Worm (Caenorhabditis elegans): ENCODE results near the gene cyp-13A12.

Gene cyp-13A12

ce11 chrIII:13011927-13012326 is 12.4 kb upstream of the cyp-13A12 start:
- TF ChIP-seq lin-13 (tag; optimal IDR thresholded peaks at IDR 0.05) (no peak), snpc-4 (tag; optimal IDR thresholded peaks at IDR 0.05) (no peak), ceh-43 (GFP tag; optimal IDR thresholded peaks at IDR 0.05) (no peak), sptf-1 (tag; optimal IDR thresholded peaks at IDR 0.05) (no peak)

DNA sequence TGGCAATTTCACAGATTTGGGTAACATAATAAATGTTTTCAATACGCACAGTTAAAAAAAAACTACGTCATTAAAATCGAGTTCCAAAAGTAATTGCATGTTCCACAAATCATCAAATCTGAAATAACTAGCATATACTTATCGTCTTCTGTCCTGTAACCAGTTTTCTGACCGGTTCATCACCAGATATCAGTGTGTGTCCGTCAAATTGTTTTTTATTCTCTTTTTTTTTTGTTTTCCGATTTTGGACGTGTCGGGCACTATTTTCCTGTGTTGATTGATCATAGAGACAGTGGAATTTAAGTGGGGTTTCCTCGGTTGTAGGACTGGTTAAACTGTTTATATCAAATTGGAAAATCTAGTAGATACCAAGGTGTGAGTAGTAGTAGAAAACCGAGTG is 10.4 kb upstream of the cyp-13A12 start:
- TF ChIP-seq nhr-28 (tag; optimal IDR thresholded peaks at IDR 0.05) (no peak), mab-5 (tag; optimal IDR thresholded peaks at IDR 0.05) (no peak), ham-2 (GFP tag; optimal IDR thresholded peaks at IDR 0.05) (no peak), unc-39 (tag; optimal IDR thresholded peaks at IDR 0.05) (no peak), unc-120 (tag; optimal IDR thresholded peaks at IDR 0.05; ENCODE audit: poor library complexity, severe bottlenecking) (no peak), bed-3 (GFP tag; optimal IDR thresholded peaks at IDR 0.05) (no peak), sem-2 (GFP tag; optimal IDR thresholded peaks at IDR 0.05) (no peak), lin-13 (tag; optimal IDR thresholded peaks at IDR 0.05) (no peak), nhr-237 (tag; optimal IDR thresholded peaks at IDR 0.05) (no peak), nhr-76 (tag; optimal IDR thresholded peaks at IDR 0.05) (no peak), hlh-1 (tag; optimal IDR thresholded peaks at IDR 0.05) (no peak), ces-1 (GFP tag; optimal IDR thresholded peaks at IDR 0.05) (no peak), nhr-12 (tag; optimal IDR thresholded peaks at IDR 0.05) (no peak), unc-62 (GFP tag; optimal IDR thresholded peaks at IDR 0.05) (no peak), sptf-1 (tag; optimal IDR thresholded peaks at IDR 0.05) (no peak), elt-3 (tag; optimal IDR thresholded peaks at IDR 0.05) (no peak), ceh-83 (GFP tag; optimal IDR thresholded peaks at IDR 0.05) (no peak), flh-1 (GFP tag; optimal IDR thresholded peaks at IDR 0.05) (no peak), ztf-11 (tag; optimal IDR thresholded peaks at IDR 0.05) (no peak), snpc-4 (tag; optimal IDR thresholded peaks at IDR 0.05) (no peak)

- no peak for TF ChIP-seq mls-2 (tag; optimal IDR thresholded peaks at IDR 0.05)
- no peak for TF ChIP-seq drap-1 (GFP tag; optimal IDR thresholded peaks at IDR 0.05)
- TF ChIP-seq unc-39 (tag; optimal IDR thresholded peaks at IDR 0.05): no peak
- no peak for TF ChIP-seq nhr-12 (tag; optimal IDR thresholded peaks at IDR 0.05)
These were observed 8.5 kb upstream of the cyp-13A12 start for ce11 chrIII:13015754-13016317.

ce11 chrIII:13018619-13019018 is 5.7 kb upstream of the cyp-13A12 start, which contains the start of gene col-98:
col-98 (plus strand) TSS chrIII:13019008.
- TF ChIP-seq nhr-76 (tag; optimal IDR thresholded peaks at IDR 0.05) (no peak), ztf-11 (tag; optimal IDR thresholded peaks at IDR 0.05) (no peak), lin-13 (tag; optimal IDR thresholded peaks at IDR 0.05) (no peak), ceh-43 (GFP tag; optimal IDR thresholded peaks at IDR 0.05) (no peak), mab-5 (tag; optimal IDR thresholded peaks at IDR 0.05) (no peak), tbx-8 (GFP tag; optimal IDR thresholded peaks at IDR 0.05) (no peak), drap-1 (GFP tag; optimal IDR thresholded peaks at IDR 0.05) (no peak), lin-32 (GFP tag; optimal IDR thresholded peaks at IDR 0.05) (no peak), mls-2 (tag; optimal IDR thresholded peaks at IDR 0.05) (no peak), unc-39 (tag; optimal IDR thresholded peaks at IDR 0.05) (no peak), nhr-12 (tag; optimal IDR thresholded peaks at IDR 0.05) (no peak), cnd-1 (tag; optimal IDR thresholded peaks at IDR 0.05) (no peak), sptf-1 (tag; optimal IDR thresholded peaks at IDR 0.05) (no peak), hlh-1 (tag; optimal IDR thresholded peaks at IDR 0.05) (no peak), zip-8 (tag; optimal IDR thresholded peaks at IDR 0.05) (no peak), bed-3 (GFP tag; optimal IDR thresholded peaks at IDR 0.05) (no peak), ham-2 (GFP tag; optimal IDR thresholded peaks at IDR 0.05) (no peak)

ce11 chrIII:13019547-13020098 is 4.7 kb upstream of the cyp-13A12 start:
- TF ChIP-seq ceh-39 (tag; optimal IDR thresholded peaks at IDR 0.05): no peak
- no peak for TF ChIP-seq drap-1 (GFP tag; optimal IDR thresholded peaks at IDR 0.05)
- TF ChIP-seq nhr-28 (tag; optimal IDR thresholded peaks at IDR 0.05): no peak

- TF ChIP-seq drap-1 (GFP tag; optimal IDR thresholded peaks at IDR 0.05) (no peak), lsy-2 (tag; optimal IDR thresholded peaks at IDR 0.05) (no peak), unc-120 (tag; optimal IDR thresholded peaks at IDR 0.05; ENCODE audit: poor library complexity, severe bottlenecking) (no peak), nhr-12 (tag; optimal IDR thresholded peaks at IDR 0.05) (no peak), nhr-237 (tag; optimal IDR thresholded peaks at IDR 0.05) (no peak), nhr-76 (tag; optimal IDR thresholded peaks at IDR 0.05) (no peak), M03D4.4 (tag; optimal IDR thresholded peaks at IDR 0.05) (no peak), sptf-1 (tag; optimal IDR thresholded peaks at IDR 0.05) (no peak), pha-4 (tag; optimal IDR thresholded peaks at IDR 0.05) (no peak), mls-2 (tag; optimal IDR thresholded peaks at IDR 0.05) (no peak), elt-3 (tag; optimal IDR thresholded peaks at IDR 0.05) (no peak), hlh-1 (tag; optimal IDR thresholded peaks at IDR 0.05) (no peak)
These were observed 3.6 kb upstream of the cyp-13A12 start, which contains the start of gene cyp-13A11 for ce11 chrIII:13020741-13021140. cyp-13A11 (plus strand) TSS chrIII:13021006.
